Fruit fly (Drosophila melanogaster): ENCODE data around the gene CG31917.
A peak's percentile ranks its signal among the peaks of the same experiment; 100 is the strongest.

CG31917 gene

dm6 chr2L:5000287-5000871 lies 10.3 kb downstream of the CG31917 start (continued):
- TF ChIP-seq CG8281 (tag; optimal IDR thresholded peaks at IDR 0.05) (peak; percentile 57), zen (tag; optimal IDR thresholded peaks at IDR 0.05) (peak; percentile 92), CG7839 (tag; optimal IDR thresholded peaks at IDR 0.05) (peak; percentile 88), CG4424 (GFP tag; optimal IDR thresholded peaks at IDR 0.05) (peak; percentile 75), nau (GFP tag; optimal IDR thresholded peaks at IDR 0.05) (peak; percentile 67), Dref (GFP tag; IDR thresholded peaks at IDR 0.05) (no peak), lab (GFP tag; optimal IDR thresholded peaks at IDR 0.05) (peak; percentile 85), CG6654 (GFP tag; optimal IDR thresholded peaks at IDR 0.05) (peak; percentile 54), corto (GFP tag; optimal IDR thresholded peaks at IDR 0.05) (peak; percentile 69), Rx (GFP tag; IDR thresholded peaks at IDR 0.05) (peak; percentile 70), CG10431 (GFP tag; optimal IDR thresholded peaks at IDR 0.05) (peak; percentile 66), CG6689 (GFP tag; IDR thresholded peaks at IDR 0.05) (peak; percentile 78), fd96Cb (tag; optimal IDR thresholded peaks at IDR 0.05) (peak; percentile 80), Xbp1 (GFP tag; optimal IDR thresholded peaks at IDR 0.05) (peak; percentile 79), eyg (GFP tag; optimal IDR thresholded peaks at IDR 0.05) (no peak), zen2 (GFP tag; IDR thresholded peaks at IDR 0.05; ENCODE audit: partially characterized antibody) (no peak), CG9437 (GFP tag; optimal IDR thresholded peaks at IDR 0.05) (peak; percentile 81), CG6854 (GFP tag; optimal IDR thresholded peaks at IDR 0.05) (peak; percentile 82), jing (GFP tag; optimal IDR thresholded peaks at IDR 0.05) (peak; percentile 65), tap (tag; optimal IDR thresholded peaks at IDR 0.05) (peak; percentile 75), z (GFP tag; IDR thresholded peaks at IDR 0.05) (no peak), sim (GFP tag; IDR thresholded peaks at IDR 0.05) (peak; percentile 50; the same call in 1 of the 2 replicates), CG12744 (GFP tag; optimal IDR thresholded peaks at IDR 0.05) (peak; percentile 75), prd (optimal IDR thresholded peaks at IDR 0.05) (no peak), prd (GFP tag; IDR thresholded peaks at IDR 0.05) (peak; percentile 86), trh (GFP tag; optimal IDR thresholded peaks at IDR 0.05) (no peak), jigr1 (GFP tag; IDR thresholded peaks at IDR 0.05) (no peak), CG9797 (GFP tag; optimal IDR thresholded peaks at IDR 0.05) (peak; percentile 11), vnd (GFP tag; IDR thresholded peaks at IDR 0.05; ENCODE audit: partially characterized antibody) (no peak), her (GFP tag; optimal IDR thresholded peaks at IDR 0.05) (peak; percentile 46), BtbVII (GFP tag; optimal IDR thresholded peaks at IDR 0.05) (peak; percentile 84), CG6254 (GFP tag; optimal IDR thresholded peaks at IDR 0.05) (peak; percentile 75), CG13296 (GFP tag; optimal IDR thresholded peaks at IDR 0.05) (peak; percentile 81), Hr51 (GFP tag; optimal IDR thresholded peaks at IDR 0.05) (peak; percentile 23 to 87), CG4707 (GFP tag; optimal IDR thresholded peaks at IDR 0.05) (peak; percentile 69), so (GFP tag; IDR thresholded peaks at IDR 0.05) (peak; percentile 82), en (GFP tag; optimal IDR thresholded peaks at IDR 0.05) (peak; percentile 45), CG10654 (GFP tag; optimal IDR thresholded peaks at IDR 0.05) (peak; percentile 63), CG7786 (GFP tag; optimal IDR thresholded peaks at IDR 0.05) (peak; percentile 79), gro (GFP tag; optimal IDR thresholded peaks at IDR 0.05) (peak; percentile 17), D (optimal IDR thresholded peaks at IDR 0.05) (no peak), D (GFP tag; optimal IDR thresholded peaks at IDR 0.05) (peak; percentile 78), Ets65A (GFP tag) (peak; percentile 93), pnt (GFP tag; optimal IDR thresholded peaks at IDR 0.05) (peak; percentile 73), CG6791 (GFP tag; IDR thresholded peaks at IDR 0.05; ENCODE audit: partially characterized antibody) (peak; percentile 26; the same call in 1 of the 3 replicates), Aef1 (GFP tag; IDR thresholded peaks at IDR 0.05) (peak; percentile 59), Mrtf (GFP tag; IDR thresholded peaks at IDR 0.05) (peak; percentile 74; the same call in 2 of the 3 replicates), CG3065 (GFP tag; optimal IDR thresholded peaks at IDR 0.05) (peak; percentile 45), CG5245 (GFP tag; optimal IDR thresholded peaks at IDR 0.05) (peak; percentile 56), CG32767 (GFP tag; IDR thresholded peaks at IDR 0.05) (peak; percentile 82)

Measured in whole organism, embryonic.